Worm (Caenorhabditis elegans) whole organism, L1 larva: Measurements from ENCODE around the gene T15B7.14.

Experiments used
- C16A3.4 ChIP-seq: fragments of 150-350 bp; optimal IDR thresholded peaks from 2 replicates; lab custom pipeline; 2014; ENCODE audit warnings: missing biosample characterization, missing genetic modification characterization
- aha-1 ChIP-seq: fragments of 150-350 bp; optimal IDR thresholded peaks from 2 replicates; lab custom pipeline; 2014; ENCODE audit warnings: missing biosample characterization, missing genetic modification characterization
- alr-1 ChIP-seq: fragments of 200-800 bp; sonication (Bioruptor generic); optimal IDR thresholded peaks from 2 replicates; lab custom pipeline; 2018; ENCODE audit warnings: borderline replicate concordance, mild to moderate bottlenecking, missing genetic modification characterization, missing compliant biosample characterization
- ceh-8 ChIP-seq: fragments of 200-800 bp; sonication (Bioruptor generic); optimal IDR thresholded peaks from 2 replicates; lab custom pipeline; 2018; ENCODE audit warnings: mild to moderate bottlenecking, missing genetic modification characterization, moderate library complexity, missing compliant biosample characterization
- ceh-82 ChIP-seq, 3 experiments: fragments of 150-350 bp in 1 of 3; sonication (generic microtip) in 2 of 3; optimal IDR thresholded peaks; 2 replicates each; lab custom pipeline; 2014 to 2017; ENCODE audit warnings: missing biosample characterization in 3 of 3, missing genetic modification characterization in 3 of 3
- dsc-1 ChIP-seq: sonication (generic microtip); optimal IDR thresholded peaks from 2 replicates; lab custom pipeline; 2016; ENCODE audit warnings: mild to moderate bottlenecking, missing genetic modification characterization, missing compliant biosample characterization
- efl-1 ChIP-seq, 4 experiments: fragments of 150-350 bp; optimal IDR thresholded peaks in 3 of 4; peaks in 1 of 4; 1 replicate in 1 of 4; 2 replicates in 3 of 4; lab custom pipeline; 2014; ENCODE audit warnings: missing biosample characterization in 2 of 4, missing genetic modification characterization in 2 of 4, missing genetic modification reagents in 2 of 4
- egl-13 ChIP-seq: sonication (generic microtip); optimal IDR thresholded peaks from 2 replicates; lab custom pipeline; 2016; ENCODE audit warnings: missing genotype, missing genetic modification reagents, missing genetic modification characterization, missing compliant biosample characterization
- elt-3 ChIP-seq, 6 experiments: fragments of 150-350 bp in 1 of 6; sonication (generic microtip); optimal IDR thresholded peaks; 2 replicates each; lab custom pipeline; 2017 to 2018; ENCODE audit warnings: missing biosample characterization in 6 of 6, missing genetic modification characterization in 6 of 6, inconsistent platforms in 1 of 6
- hpl-2 ChIP-seq: fragments of 150-350 bp; optimal IDR thresholded peaks from 2 replicates; lab custom pipeline; 2014; ENCODE audit warnings: missing biosample characterization, missing genetic modification reagents, missing genetic modification characterization
- lin-15B ChIP-seq: fragments of 150-350 bp; sonication (generic microtip); optimal IDR thresholded peaks from 3 replicates; lab custom pipeline; 2014; ENCODE audit warnings: missing biosample characterization, missing genetic modification characterization
- lin-39 ChIP-seq: fragments of 150-350 bp; optimal IDR thresholded peaks from 2 replicates; lab custom pipeline; 2014; ENCODE audit warnings: missing biosample characterization, missing genetic modification reagents, missing genetic modification characterization
- mef-2 ChIP-seq: fragments of 150-350 bp; optimal IDR thresholded peaks from 2 replicates; lab custom pipeline; 2014; ENCODE audit warnings: missing biosample characterization, missing genetic modification characterization
- nhr-11 ChIP-seq: fragments of 150-350 bp; optimal IDR thresholded peaks from 2 replicates; lab custom pipeline; 2014; ENCODE audit warnings: missing biosample characterization, missing genetic modification characterization
- nhr-237 ChIP-seq: fragments of 150-350 bp; optimal IDR thresholded peaks from 2 replicates; lab custom pipeline; 2014; ENCODE audit warnings: missing biosample characterization, missing genetic modification characterization
- nhr-77 ChIP-seq: fragments of 150-350 bp; optimal IDR thresholded peaks from 2 replicates; lab custom pipeline; 2014; ENCODE audit warnings: missing biosample characterization, missing genetic modification characterization
- nhr-90 ChIP-seq: sonication (generic microtip); optimal IDR thresholded peaks from 2 replicates; lab custom pipeline; 2016; ENCODE audit warnings: mild to moderate bottlenecking, missing genetic modification characterization, missing compliant biosample characterization; ENCODE audit not compliant: poor library complexity
- rnt-1 ChIP-seq: sonication (generic microtip); optimal IDR thresholded peaks from 2 replicates; lab custom pipeline; 2016; ENCODE audit warnings: mild to moderate bottlenecking, missing genetic modification characterization, moderate library complexity, missing compliant biosample characterization
- tbx-2 ChIP-seq: sonication (generic microtip); optimal IDR thresholded peaks from 2 replicates; lab custom pipeline; 2016; ENCODE audit warnings: missing genetic modification characterization, missing compliant biosample characterization
- unc-130 ChIP-seq: fragments of 150-350 bp; optimal IDR thresholded peaks from 2 replicates; lab custom pipeline; 2017; ENCODE audit warnings: missing biosample characterization, missing genetic modification characterization, inconsistent platforms
- unc-30 ChIP-seq: sonication (generic microtip); optimal IDR thresholded peaks from 2 replicates; lab custom pipeline; 2017; ENCODE audit warnings: missing biosample characterization, missing genetic modification characterization
- unc-98 ChIP-seq: fragments of 200-800 bp; sonication (Bioruptor generic); IDR thresholded peaks from 2 replicates; pipeline ENCODE4 v1.3.6; 2022; ENCODE audit warnings: missing genetic modification characterization, missing compliant biosample characterization
- xbp-1 ChIP-seq: sonication (generic microtip); optimal IDR thresholded peaks from 2 replicates; lab custom pipeline; 2016; ENCODE audit warnings: missing genetic modification characterization, missing compliant biosample characterization
- zag-1 ChIP-seq: fragments of 150-350 bp; optimal IDR thresholded peaks from 2 replicates; lab custom pipeline; 2014; ENCODE audit warnings: missing biosample characterization, missing genetic modification characterization

The T15B7.14 gene

ce11 chrV:6784853-6785492 is 50.2 kb downstream of the T15B7.14 start, which contains the start of the genes spn-4 and spe-39 (continued):
- TF ChIP-seq nhr-90 (peak; percentile 81), unc-98 (GFP tag; lab: Robert Waterston, UW) (no peak), ceh-82 (tag; optimal IDR thresholded peaks at IDR 0.05; lab: Kevin White, UChicago) (peak; percentile 53 to 76 (median 63)), hpl-2 (GFP tag; lab: Kevin White, UChicago) (peak; percentile 81), unc-30 (tag; lab: Kevin White, UChicago) (no peak), nhr-237 (tag; lab: Kevin White, UChicago) (no peak), alr-1 (tag; lab: Kevin White, UChicago) (no peak)

- TF ChIP-seq ceh-8 (GFP tag; lab: Kevin White, UChicago) (no peak), efl-1 (optimal IDR thresholded peaks at IDR 0.05; lab: Kevin White, UChicago) (no peak), efl-1 (GFP tag; optimal IDR thresholded peaks at IDR 0.05 in 1 of 2; lab: Kevin White, UChicago) (peak in 1 of 2 experiments; percentile 60)
Observed at ce11 chrV:6783044-6783625, 52.0 kb downstream of the T15B7.14 start.

ce11 chrV:6782260-6782659 is 52.9 kb downstream of the T15B7.14 start:
- TF ChIP-seq dsc-1 (no peak), C16A3.4 (no peak), hpl-2 (GFP tag; lab: Kevin White, UChicago) (no peak), unc-30 (tag; lab: Kevin White, UChicago) (no peak), rnt-1 (tag; lab: Kevin White, UChicago) (no peak), elt-3 (tag; optimal IDR thresholded peaks at IDR 0.05; lab: Kevin White, UChicago) (no peak), unc-130 (no peak), nhr-237 (tag; lab: Kevin White, UChicago) (no peak), egl-13 (tag; lab: Kevin White, UChicago) (no peak), xbp-1 (no peak), tbx-2 (tag; lab: Kevin White, UChicago) (no peak), nhr-77 (tag; lab: Kevin White, UChicago) (no peak), nhr-11 (tag; lab: Kevin White, UChicago) (no peak), mef-2 (tag; lab: Kevin White, UChicago) (no peak), zag-1 (tag; lab: Kevin White, UChicago) (no peak), aha-1 (tag; lab: Kevin White, UChicago) (no peak), lin-39 (tag; lab: Kevin White, UChicago) (no peak), lin-15B (no peak)
